Worm (Caenorhabditis elegans): ENCODE data around the gene C25G4.8.
"Not testable (repeated sequence)": the region's sequence is repeated elsewhere in the genome, so short reads cannot be mapped to it uniquely, and the experiment has no call there.

DNA sequence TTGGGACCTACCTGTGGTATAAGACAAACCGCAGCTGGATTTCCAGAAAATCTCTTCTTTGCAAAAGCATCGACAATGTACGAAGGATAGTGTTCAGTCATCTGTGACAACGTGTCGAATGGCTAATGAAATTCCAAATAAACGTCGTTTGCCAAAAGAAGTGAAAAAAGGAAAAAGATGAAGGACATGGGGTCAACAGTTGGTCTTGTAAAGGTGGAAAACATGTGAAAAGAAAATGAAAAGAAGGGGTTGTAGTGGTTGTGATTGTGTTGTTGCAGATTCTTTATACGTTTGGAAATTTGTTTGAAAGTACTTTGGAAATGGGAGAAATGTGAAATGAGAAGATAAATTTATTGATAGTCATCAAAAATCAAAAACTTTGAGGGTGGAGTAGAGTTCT is 21.2 kb upstream of the C25G4.8 start, which contains the start of gene T04A11.4:
- TF ChIP-seq hmg-11 (tag; optimal IDR thresholded peaks at IDR 0.05); nhr-28 (tag; optimal IDR thresholded peaks at IDR 0.05); unc-62 (GFP tag; optimal IDR thresholded peaks at IDR 0.05); egl-27 (tag; optimal IDR thresholded peaks at IDR 0.05); unc-39 (tag; optimal IDR thresholded peaks at IDR 0.05): not testable (repeated sequence)

Data from whole organism, L3 larva.